Worm (Caenorhabditis elegans) whole organism, L4 larva: Measurements from ENCODE around the gene ZK892.3.

Experiments
- D1046.2 ChIP-seq: fragments of 200-800 bp; sonication (Bioruptor generic); IDR thresholded peaks from 2 replicates; pipeline ENCODE4 v1.3.6; 2022; ENCODE audit warnings: missing genetic modification characterization, missing compliant biosample characterization
- F44E2.7 ChIP-seq: fragments of 200-800 bp; sonication (Bioruptor generic); IDR thresholded peaks from 2 replicates; pipeline ENCODE4 v2.1.2; 2022; ENCODE audit warnings: missing genetic modification characterization, missing compliant biosample characterization
- F49E8.2 ChIP-seq: sonication (generic microtip); optimal IDR thresholded peaks from 2 replicates; lab custom pipeline; 2016; ENCODE audit warnings: missing compliant biosample characterization, mild to moderate bottlenecking, missing genetic modification characterization, borderline replicate concordance
- T20F7.1 ChIP-seq: fragments of 200-800 bp; sonication (Bioruptor generic); optimal IDR thresholded peaks from 2 replicates; lab custom pipeline; 2018; ENCODE audit warnings: mild to moderate bottlenecking, missing genetic modification characterization, missing compliant biosample characterization
- Y105C5A.15 ChIP-seq: fragments of 200-800 bp; sonication (Bioruptor generic); IDR thresholded peaks from 2 replicates; pipeline ENCODE4 v1.3.6; 2022; ENCODE audit warnings: missing genetic modification characterization, missing compliant biosample characterization
- Y48G9A.11 ChIP-seq: fragments of 200-800 bp; sonication (Bioruptor generic); IDR thresholded peaks from 2 replicates; pipeline ENCODE4 v1.3.6; 2022; ENCODE audit warnings: missing genetic modification reagents, missing genetic modification characterization, missing compliant biosample characterization
- Y75B8A.6 ChIP-seq: fragments of 200-800 bp; sonication (Bioruptor generic); IDR thresholded peaks from 2 replicates; pipeline ENCODE4 v1.3.6; 2022; ENCODE audit warnings: missing genetic modification reagents, missing genetic modification characterization, missing compliant biosample characterization
- arid-1 ChIP-seq: fragments of 200-800 bp; sonication (Bioruptor generic); conservative IDR thresholded peaks from 2 replicates; pipeline ENCODE4 v1.3.6; 2022; ENCODE audit warnings: missing genetic modification reagents, missing genetic modification characterization, missing compliant biosample characterization
- ceh-20 ChIP-seq: fragments of 200-800 bp; sonication (Bioruptor generic); IDR thresholded peaks from 2 replicates; pipeline ENCODE4 v1.3.6; 2022; ENCODE audit warnings: missing genetic modification reagents, missing genetic modification characterization, missing compliant biosample characterization
- ceh-32 ChIP-seq: sonication (generic microtip); optimal IDR thresholded peaks from 2 replicates; lab custom pipeline; 2016; ENCODE audit warnings: mild to moderate bottlenecking, missing genetic modification characterization, missing compliant biosample characterization; ENCODE audit not compliant: poor library complexity
- ceh-44 ChIP-seq: fragments of 200-800 bp; sonication (Bioruptor generic); IDR thresholded peaks from 2 replicates; pipeline ENCODE4 v1.3.6; 2022; ENCODE audit warnings: missing genetic modification reagents, missing genetic modification characterization, missing compliant biosample characterization
- ceh-82 ChIP-seq: sonication (generic microtip); optimal IDR thresholded peaks from 2 replicates; lab custom pipeline; 2017; ENCODE audit warnings: missing biosample characterization, missing genetic modification characterization
- ctbp-1 ChIP-seq: fragments of 200-800 bp; sonication (Bioruptor generic); IDR thresholded peaks from 2 replicates; pipeline ENCODE4 v1.3.6; 2022; ENCODE audit warnings: missing genetic modification reagents, missing genetic modification characterization, missing compliant biosample characterization
- daf-12 ChIP-seq: fragments of 150-350 bp; optimal IDR thresholded peaks from 2 replicates; lab custom pipeline; 2014; ENCODE audit warnings: missing biosample characterization, missing genetic modification reagents, missing genetic modification characterization
- daf-19 ChIP-seq: fragments of 200-800 bp; sonication (Bioruptor generic); conservative IDR thresholded peaks from 2 replicates; pipeline ENCODE4 v1.3.6; 2022; ENCODE audit warnings: missing genetic modification characterization, missing compliant biosample characterization
- daf-8 ChIP-seq: fragments of 200-800 bp; sonication (Bioruptor generic); IDR thresholded peaks from 2 replicates; pipeline ENCODE4 v1.3.6; 2022; ENCODE audit warnings: missing genetic modification characterization, missing compliant biosample characterization
- dpl-1 ChIP-seq: fragments of 150-350 bp; optimal IDR thresholded peaks from 2 replicates; lab custom pipeline; 2014; ENCODE audit warnings: missing biosample characterization, missing genetic modification reagents, missing genetic modification characterization
- dve-1 ChIP-seq: sonication (generic microtip); optimal IDR thresholded peaks from 2 replicates; lab custom pipeline; 2017; ENCODE audit warnings: antibody characterized with exemption, mild to moderate bottlenecking, missing genetic modification characterization, missing compliant biosample characterization; ENCODE audit not compliant: insufficient read depth
- egl-43 ChIP-seq: fragments of 200-800 bp; sonication (Bioruptor generic); IDR thresholded peaks from 2 replicates; pipeline ENCODE4 v1.3.6; 2022; ENCODE audit warnings: missing genetic modification reagents, missing genetic modification characterization, missing compliant biosample characterization
- hlh-11 ChIP-seq: fragments of 200-800 bp; sonication (Bioruptor generic); optimal IDR thresholded peaks from 2 replicates; lab custom pipeline; 2018; ENCODE audit warnings: mild to moderate bottlenecking, missing genetic modification characterization, missing compliant biosample characterization
- hlh-30 ChIP-seq: sonication (generic microtip); optimal IDR thresholded peaks from 2 replicates; lab custom pipeline; 2017; ENCODE audit warnings: antibody characterized with exemption, mild to moderate bottlenecking, missing genetic modification characterization, missing compliant biosample characterization; ENCODE audit not compliant: insufficient read depth
- hmg-1.1 ChIP-seq: fragments of 200-800 bp; sonication (Bioruptor generic); IDR thresholded peaks from 2 replicates; pipeline ENCODE4 v1.3.6; 2022; ENCODE audit warnings: missing genetic modification reagents, missing genetic modification characterization, missing compliant biosample characterization
- lin-15B ChIP-seq: fragments of 150-350 bp; sonication (generic microtip); optimal IDR thresholded peaks from 3 replicates; lab custom pipeline; 2014; ENCODE audit warnings: missing biosample characterization, missing genetic modification characterization
- lin-29 ChIP-seq: fragments of 200-800 bp; sonication (Bioruptor generic); IDR thresholded peaks from 2 replicates; pipeline ENCODE4 v1.3.6; 2022; ENCODE audit warnings: missing genetic modification reagents, missing genetic modification characterization, missing compliant biosample characterization
- lsy-2 ChIP-seq, 2 experiments: fragments of 150-350 bp in 1 of 2; sonication (generic microtip) in 1 of 2; optimal IDR thresholded peaks; 2 replicates each; lab custom pipeline; 2014 to 2017; ENCODE audit warnings: missing biosample characterization in 2 of 2, missing genetic modification characterization in 2 of 2
- madf-5 ChIP-seq, 2 experiments: fragments of 200-800 bp; sonication (Bioruptor generic); IDR thresholded peaks; 2 replicates each; pipeline ENCODE4 v1.3.6; 2022; ENCODE audit warnings: missing compliant biosample characterization in 2 of 2, missing genetic modification characterization in 2 of 2
- madf-9 ChIP-seq: fragments of 200-800 bp; sonication (Bioruptor generic); conservative IDR thresholded peaks from 2 replicates; pipeline ENCODE4 v1.3.6; 2022; ENCODE audit warnings: missing genetic modification reagents, missing genetic modification characterization, missing compliant biosample characterization
- mdt-29 ChIP-seq: fragments of 200-800 bp; sonication (Bioruptor generic); IDR thresholded peaks from 2 replicates; pipeline ENCODE4 v1.3.6; 2022; ENCODE audit warnings: missing genetic modification reagents, missing genetic modification characterization, missing compliant biosample characterization
- mep-1 ChIP-seq: fragments of 150-350 bp; sonication (generic microtip); optimal IDR thresholded peaks from 3 replicates; lab custom pipeline; 2014; ENCODE audit warnings: missing biosample characterization, missing genetic modification characterization
- mxl-3 ChIP-seq: fragments of 200-800 bp; sonication (Bioruptor generic); optimal IDR thresholded peaks from 2 replicates; lab custom pipeline; 2018; ENCODE audit warnings: mild to moderate bottlenecking, missing genetic modification characterization, missing compliant biosample characterization
- nhr-102 ChIP-seq: sonication (generic microtip); optimal IDR thresholded peaks from 2 replicates; lab custom pipeline; 2016; ENCODE audit warnings: mild to moderate bottlenecking, missing genetic modification characterization, moderate library complexity, missing compliant biosample characterization
- nhr-28 ChIP-seq: fragments of 150-350 bp; optimal IDR thresholded peaks from 2 replicates; lab custom pipeline; 2014; ENCODE audit warnings: missing biosample characterization, missing genetic modification characterization
- nhr-42 ChIP-seq: fragments of 200-800 bp; sonication (Bioruptor generic); IDR thresholded peaks from 2 replicates; pipeline ENCODE4 v1.3.6; 2022; ENCODE audit warnings: missing genetic modification characterization, missing compliant biosample characterization
- nhr-48 ChIP-seq: sonication (generic microtip); optimal IDR thresholded peaks from 2 replicates; lab custom pipeline; 2016; ENCODE audit warnings: mild to moderate bottlenecking, missing genetic modification characterization, missing compliant biosample characterization
- nhr-76 ChIP-seq: fragments of 150-350 bp; optimal IDR thresholded peaks from 2 replicates; lab custom pipeline; 2014; ENCODE audit warnings: missing biosample characterization, missing genetic modification characterization
- nhr-77 ChIP-seq: fragments of 150-350 bp; optimal IDR thresholded peaks from 2 replicates; lab custom pipeline; 2014; ENCODE audit warnings: missing biosample characterization, missing genetic modification characterization
- php-3 ChIP-seq: fragments of 200-800 bp; sonication (Bioruptor generic); IDR thresholded peaks from 2 replicates; pipeline ENCODE4 v1.3.6; 2022; ENCODE audit warnings: missing genetic modification reagents, missing genetic modification characterization, missing compliant biosample characterization
- saeg-2 ChIP-seq: fragments of 200-800 bp; sonication (Bioruptor generic); IDR thresholded peaks from 2 replicates; pipeline ENCODE4 v1.3.6; 2022; ENCODE audit warnings: missing genetic modification reagents, missing genetic modification characterization, missing compliant biosample characterization
- snpc-1.2 ChIP-seq: fragments of 200-800 bp; sonication (Bioruptor generic); IDR thresholded peaks from 2 replicates; pipeline ENCODE4 v1.3.6; 2022; ENCODE audit warnings: missing genetic modification reagents, missing genetic modification characterization, missing compliant biosample characterization
- spr-3 ChIP-seq: fragments of 200-800 bp; sonication (Bioruptor generic); optimal IDR thresholded peaks from 2 replicates; lab custom pipeline; 2018; ENCODE audit warnings: mild to moderate bottlenecking, missing genetic modification characterization, missing compliant biosample characterization
- tag-97 ChIP-seq: fragments of 200-800 bp; sonication (Bioruptor generic); IDR thresholded peaks from 2 replicates; pipeline ENCODE4 v1.3.6; 2022; ENCODE audit warnings: missing genetic modification characterization, missing compliant biosample characterization
- unc-130 ChIP-seq: sonication (generic microtip); optimal IDR thresholded peaks from 2 replicates; lab custom pipeline; 2016; ENCODE audit warnings: missing genetic modification reagents, missing genetic modification characterization, missing compliant biosample characterization
- vab-7 ChIP-seq: fragments of 200-800 bp; sonication (Bioruptor generic); IDR thresholded peaks from 2 replicates; pipeline ENCODE4 v1.3.6; 2022; ENCODE audit warnings: missing genetic modification reagents, missing genetic modification characterization, missing compliant biosample characterization
- zag-1 ChIP-seq: fragments of 150-350 bp; optimal IDR thresholded peaks from 2 replicates; lab custom pipeline; 2014; ENCODE audit warnings: missing biosample characterization, missing genetic modification characterization

The ZK892.3 gene

DNA sequence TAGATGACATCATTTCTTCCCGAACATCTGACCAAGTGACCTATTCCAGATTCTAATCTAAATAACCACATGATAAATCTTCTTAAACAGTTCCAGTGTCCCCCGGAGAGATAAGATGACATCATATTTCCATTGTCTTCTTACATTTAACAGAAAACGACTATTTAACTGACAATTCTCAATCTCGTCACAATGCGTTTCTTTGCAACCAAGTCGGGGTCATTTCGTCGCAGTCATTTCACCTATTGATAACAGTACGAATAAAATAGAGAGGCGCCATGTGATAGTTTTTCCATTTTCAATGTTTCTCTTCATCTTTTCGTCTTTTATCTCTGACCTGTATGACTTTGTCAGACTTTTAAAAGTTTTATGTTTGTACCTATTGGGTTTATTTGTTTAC lies 27.4 kb downstream of the ZK892.3 start (continued):
- TF ChIP-seq nhr-76 (tag; lab: Kevin White, UChicago) = no peak
- no peak for TF ChIP-seq lin-29 (GFP tag; lab: Robert Waterston, UW)
- no peak for TF ChIP-seq daf-12 (tag; lab: Kevin White, UChicago)
- TF ChIP-seq nhr-102 (tag; lab: Kevin White, UChicago) = peak; percentile 16
- peak in 1 of 2 experiments; percentile 58 for TF ChIP-seq lsy-2 (tag; optimal IDR thresholded peaks at IDR 0.05; lab: Kevin White, UChicago)
- peak; percentile 15 for TF ChIP-seq T20F7.1 (GFP tag; lab: Kevin White, UChicago)
- 0 out of 2 replicates have a peak, but pooled peaks have one; percentile 10 for TF ChIP-seq mdt-29
- TF ChIP-seq hlh-11 (tag; lab: Kevin White, UChicago) = peak; percentile 81
- peak; percentile 75 for TF ChIP-seq mxl-3 (GFP tag; lab: Kevin White, UChicago)
- TF ChIP-seq ceh-32 = no peak
- no peak for TF ChIP-seq unc-130 (GFP tag; lab: Kevin White, UChicago)
- TF ChIP-seq ceh-82 (tag; lab: Kevin White, UChicago) = no peak
- TF ChIP-seq lin-15B (tag; lab: Kevin White, UChicago) = no peak
- TF ChIP-seq spr-3 (GFP tag; lab: Kevin White, UChicago) = no peak
- TF ChIP-seq ceh-44 (GFP tag; lab: Robert Waterston, UW) = no peak

- no peak for TF ChIP-seq dve-1 (tag; lab: Kevin White, UChicago)
- no peak for TF ChIP-seq F49E8.2 (tag; lab: Kevin White, UChicago)
- TF ChIP-seq ctbp-1 = no peak
- no peak for TF ChIP-seq nhr-42
- TF ChIP-seq zag-1 (tag; lab: Kevin White, UChicago) = no peak
- TF ChIP-seq mdt-29 = no peak
- no peak for TF ChIP-seq daf-8
- no peak for TF ChIP-seq Y105C5A.15 (GFP tag; lab: Robert Waterston, UW)
- TF ChIP-seq F44E2.7 (GFP tag; lab: Robert Waterston, UW) = no peak
These were observed 28.2 kb downstream of the ZK892.3 start, which contains the start of gene ttc-36 for ce11 chrII:10029890-10030289. TSS of gene ttc-36 (plus strand) at chrII:10030190.

DNA sequence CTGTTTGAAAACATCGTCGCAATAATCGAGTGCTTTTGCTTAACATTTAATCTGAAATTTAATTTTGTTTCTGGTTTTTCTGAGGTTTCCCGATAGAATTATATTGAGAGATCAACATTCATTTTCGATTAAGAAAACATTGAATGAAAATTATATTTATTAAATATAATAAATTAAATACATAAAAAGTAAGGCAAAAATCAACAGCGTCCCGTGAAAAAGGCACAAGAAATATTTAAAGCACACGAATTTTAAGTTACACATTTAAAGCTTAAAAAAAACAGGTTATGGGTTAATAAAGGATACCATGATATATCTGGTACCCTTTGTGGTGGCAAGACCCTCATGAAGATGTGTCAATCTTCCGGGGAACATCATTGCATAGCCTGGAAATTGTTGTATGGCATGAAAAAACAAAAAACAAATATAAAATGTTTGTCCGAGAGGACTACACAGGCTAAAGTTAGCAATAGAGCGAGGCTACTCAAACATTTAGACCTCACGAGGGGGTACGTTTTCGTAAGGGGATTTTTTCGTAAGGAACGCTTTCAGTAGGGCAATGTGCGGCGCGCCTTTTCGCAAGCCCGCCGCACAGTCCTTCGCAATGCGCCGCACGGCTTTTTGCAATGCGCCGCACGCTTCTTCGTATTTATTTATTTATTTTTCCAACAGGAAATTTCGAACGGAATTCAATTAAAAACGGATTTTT lies 31.7 kb downstream of the ZK892.3 start, which contains the start of gene mtcu-2:
TSS of gene mtcu-2 (minus strand) at position 51 of the 709 bp plus-strand sequence.
- peak; percentile 97 for TF ChIP-seq saeg-2 (GFP tag; lab: Robert Waterston, UW)
- peak; percentile 32 for TF ChIP-seq F49E8.2 (tag; lab: Kevin White, UChicago)
- peak; percentile 84 for TF ChIP-seq T20F7.1 (GFP tag; lab: Kevin White, UChicago)
- peak; percentile 27 for TF ChIP-seq nhr-28
- TF ChIP-seq arid-1 = peak; percentile 98
- TF ChIP-seq Y105C5A.15 (GFP tag; lab: Robert Waterston, UW) = peak; percentile 66; the same call in 1 of the 2 replicates
- TF ChIP-seq php-3 (GFP tag; lab: Robert Waterston, UW) = peak; percentile 94
- peak; percentile 100 for TF ChIP-seq vab-7 (GFP tag; lab: Robert Waterston, UW)
- TF ChIP-seq dve-1 (tag; lab: Kevin White, UChicago) = peak; percentile 58
- peak; percentile 87 for TF ChIP-seq mep-1 (tag; lab: Kevin White, UChicago)
- TF ChIP-seq hlh-30 (tag; lab: Kevin White, UChicago) = peak; percentile 68
- peak; percentile 95 for TF ChIP-seq snpc-1.2 (GFP tag; lab: Robert Waterston, UW)
- TF ChIP-seq madf-5 (GFP tag; IDR thresholded peaks at IDR 0.05; lab: Robert Waterston, UW) = peak; percentile 62 to 95; a peak in 2 of 4 replicates
- peak; percentile 45 for TF ChIP-seq nhr-77 (tag; lab: Kevin White, UChicago)
- peak; percentile 98 for TF ChIP-seq D1046.2 (GFP tag; lab: Robert Waterston, UW)
- TF ChIP-seq Y75B8A.6 (GFP tag; lab: Robert Waterston, UW) = peak; percentile 93
- peak; percentile 98 for TF ChIP-seq ceh-44 (GFP tag; lab: Robert Waterston, UW)
- TF ChIP-seq tag-97 (GFP tag; lab: Robert Waterston, UW) = peak; percentile 94
- TF ChIP-seq ceh-20 (GFP tag; lab: Robert Waterston, UW) = peak; percentile 99
- peak; percentile 99 for TF ChIP-seq hmg-1.1 (GFP tag; lab: Robert Waterston, UW)
- peak; percentile 98 for TF ChIP-seq daf-19
- TF ChIP-seq nhr-48 = peak; percentile 57
- peak; percentile 99 for TF ChIP-seq egl-43 (GFP tag; lab: Robert Waterston, UW)
- peak; percentile 67 for TF ChIP-seq dpl-1 (GFP tag; lab: Kevin White, UChicago)
- TF ChIP-seq nhr-102 (tag; lab: Kevin White, UChicago) = peak; percentile 79
- TF ChIP-seq daf-8 = peak; percentile 92; the same call in 1 of the 2 replicates
- peak; percentile 83 for TF ChIP-seq unc-130 (GFP tag; lab: Kevin White, UChicago)
- TF ChIP-seq madf-9 (GFP tag; lab: Robert Waterston, UW) = peak; percentile 94
- peak; percentile 96 for TF ChIP-seq Y48G9A.11 (GFP tag; lab: Robert Waterston, UW)
